Worm (Caenorhabditis elegans) whole organism, L3 larva: ENCODE measurements around the gene C25E10.8.

Source experiments
- ama-1 ChIP-seq: fragments of 150-350 bp; optimal IDR thresholded peaks from 2 replicates; lab custom pipeline; 2018
- ceh-28 ChIP-seq: fragments of 150-350 bp; optimal IDR thresholded peaks from 2 replicates; lab custom pipeline; 2014; ENCODE audit warnings: missing biosample characterization, missing genetic modification reagents, missing genetic modification characterization
- lsy-12 ChIP-seq: sonication (generic microtip); optimal IDR thresholded peaks from 2 replicates; lab custom pipeline; 2016; ENCODE audit warnings: mild to moderate bottlenecking, missing genetic modification characterization, missing compliant biosample characterization
- nhr-67 ChIP-seq: fragments of 150-350 bp; optimal IDR thresholded peaks from 2 replicates; lab custom pipeline; 2014; ENCODE audit warnings: missing biosample characterization, missing genetic modification characterization
- nhr-77 ChIP-seq: fragments of 150-350 bp; optimal IDR thresholded peaks from 2 replicates; lab custom pipeline; 2014; ENCODE audit warnings: missing biosample characterization, missing genetic modification characterization
- snpc-4 ChIP-seq: fragments of 150-350 bp; optimal IDR thresholded peaks from 2 replicates; lab custom pipeline; 2014; ENCODE audit warnings: missing biosample characterization, missing genetic modification characterization
- unc-62 ChIP-seq: fragments of 150-350 bp; sonication (generic microtip); optimal IDR thresholded peaks from 4 replicates; lab custom pipeline; 2014; ENCODE audit warnings: missing biosample characterization, missing genetic modification reagents, missing genetic modification characterization
- zag-1 ChIP-seq: fragments of 150-350 bp; optimal IDR thresholded peaks from 2 replicates; lab custom pipeline; 2014; ENCODE audit warnings: missing biosample characterization, missing genetic modification characterization
- ztf-4 ChIP-seq: fragments of 150-350 bp; optimal IDR thresholded peaks from 2 replicates; lab custom pipeline; 2014; ENCODE audit warnings: missing biosample characterization, missing genetic modification characterization

ce11 chrV:9085845-9086244 is 32.0 kb upstream of the C25E10.8 start:
- TF ChIP-seq ama-1 (no peak), nhr-67 (no peak), nhr-77 (tag; lab: Kevin White, UChicago) (no peak), zag-1 (tag; lab: Kevin White, UChicago) (no peak), lsy-12 (tag; lab: Kevin White, UChicago) (no peak), snpc-4 (no peak), unc-62 (GFP tag; lab: Kevin White, UChicago) (no peak), ztf-4 (tag; lab: Kevin White, UChicago) (no peak), ceh-28 (peak; percentile 58)
